Worm (Caenorhabditis elegans) whole organism, late embryonic: ENCODE measurements around the gene rab-6.1.

Experiments
- K02D7.2 ChIP-seq: sonication (generic microtip); optimal IDR thresholded peaks from 2 replicates; lab custom pipeline; 2017; ENCODE audit warnings: mild to moderate bottlenecking, missing genetic modification characterization, missing compliant biosample characterization
- ahr-1 ChIP-seq: sonication (generic microtip); optimal IDR thresholded peaks from 2 replicates; lab custom pipeline; 2016; ENCODE audit warnings: missing genetic modification characterization, missing compliant biosample characterization
- ceh-14 ChIP-seq: sonication (generic microtip); optimal IDR thresholded peaks from 2 replicates; lab custom pipeline; 2016; ENCODE audit warnings: missing genotype, missing genetic modification characterization, missing compliant biosample characterization
- ceh-19 ChIP-seq: fragments of 200-800 bp; sonication (Bioruptor generic); optimal IDR thresholded peaks from 2 replicates; lab custom pipeline; 2018; ENCODE audit warnings: mild to moderate bottlenecking, missing genetic modification characterization, missing compliant biosample characterization
- ceh-24 ChIP-seq: sonication (generic microtip); optimal IDR thresholded peaks from 2 replicates; lab custom pipeline; 2016; ENCODE audit warnings: mild to moderate bottlenecking, missing genetic modification characterization, missing compliant biosample characterization
- ceh-31 ChIP-seq: sonication (generic microtip); optimal IDR thresholded peaks from 2 replicates; lab custom pipeline; 2016; ENCODE audit warnings: missing genetic modification characterization, missing compliant biosample characterization
- ceh-34 ChIP-seq: sonication (generic microtip); optimal IDR thresholded peaks from 2 replicates; lab custom pipeline; 2016; ENCODE audit warnings: mild to moderate bottlenecking, missing genetic modification characterization, missing compliant biosample characterization
- ceh-45 ChIP-seq: fragments of 200-800 bp; sonication (Bioruptor generic); IDR thresholded peaks from 2 replicates; pipeline ENCODE4 v1.3.6; 2022; ENCODE audit warnings: missing genetic modification reagents, missing genetic modification characterization, missing compliant biosample characterization
- ceh-6 ChIP-seq: fragments of 200-800 bp; sonication (Bioruptor generic); optimal IDR thresholded peaks from 2 replicates; lab custom pipeline; 2018; ENCODE audit warnings: mild to moderate bottlenecking, missing genetic modification characterization, missing compliant biosample characterization
- ceh-9 ChIP-seq: sonication (generic microtip); optimal IDR thresholded peaks from 2 replicates; lab custom pipeline; 2016; ENCODE audit warnings: mild to moderate bottlenecking, missing genetic modification characterization, inconsistent platforms, missing compliant biosample characterization
- che-1 ChIP-seq: sonication (generic microtip); optimal IDR thresholded peaks from 2 replicates; lab custom pipeline; 2016; ENCODE audit warnings: mild to moderate bottlenecking, missing genetic modification characterization, missing compliant biosample characterization
- elt-2 ChIP-seq: sonication (generic microtip); optimal IDR thresholded peaks from 2 replicates; lab custom pipeline; 2016; ENCODE audit warnings: missing genetic modification reagents, missing genetic modification characterization, missing compliant biosample characterization
- elt-4 ChIP-seq: sonication (generic microtip); optimal IDR thresholded peaks from 2 replicates; lab custom pipeline; 2016; ENCODE audit warnings: missing genetic modification characterization, missing compliant biosample characterization
- ets-4 ChIP-seq: sonication (generic microtip); optimal IDR thresholded peaks from 2 replicates; lab custom pipeline; 2016; ENCODE audit warnings: missing genetic modification characterization, missing compliant biosample characterization
- fax-1 ChIP-seq: sonication (generic microtip); optimal IDR thresholded peaks from 2 replicates; lab custom pipeline; 2016; ENCODE audit warnings: missing genotype, missing genetic modification characterization, missing compliant biosample characterization
- hlh-30 ChIP-seq: sonication (generic microtip); optimal IDR thresholded peaks from 2 replicates; lab custom pipeline; 2017; ENCODE audit warnings: antibody characterized with exemption, missing genetic modification characterization, missing compliant biosample characterization; ENCODE audit not compliant: insufficient read depth
- hlh-6 ChIP-seq: sonication (generic microtip); optimal IDR thresholded peaks from 2 replicates; lab custom pipeline; 2016; ENCODE audit warnings: missing genotype, missing genetic modification characterization, missing compliant biosample characterization
- lim-6 ChIP-seq: sonication (generic microtip); optimal IDR thresholded peaks from 2 replicates; lab custom pipeline; 2016; ENCODE audit warnings: missing genetic modification characterization, missing compliant biosample characterization
- lin-11 ChIP-seq: fragments of 200-800 bp; sonication (Bioruptor generic); optimal IDR thresholded peaks from 2 replicates; lab custom pipeline; 2018; ENCODE audit warnings: mild to moderate bottlenecking, missing genetic modification characterization, missing compliant biosample characterization
- madf-2 ChIP-seq: sonication (generic microtip); optimal IDR thresholded peaks from 2 replicates; lab custom pipeline; 2017; ENCODE audit warnings: missing genetic modification characterization, missing compliant biosample characterization
- mec-3 ChIP-seq: sonication (generic microtip); optimal IDR thresholded peaks from 2 replicates; lab custom pipeline; 2016; ENCODE audit warnings: borderline replicate concordance, missing genetic modification characterization, missing compliant biosample characterization
- nfya-1 ChIP-seq: sonication (generic microtip); optimal IDR thresholded peaks from 2 replicates; lab custom pipeline; 2017; ENCODE audit warnings: missing genetic modification characterization, mild to moderate bottlenecking, missing compliant biosample characterization, antibody characterized with exemption, moderate library complexity
- npax-4 ChIP-seq: sonication (generic microtip); optimal IDR thresholded peaks from 2 replicates; lab custom pipeline; 2016; ENCODE audit warnings: missing genetic modification characterization, missing compliant biosample characterization
- odd-2 ChIP-seq: sonication (generic microtip); optimal IDR thresholded peaks from 2 replicates; lab custom pipeline; 2017; ENCODE audit warnings: antibody characterized with exemption, mild to moderate bottlenecking, missing genetic modification characterization, missing compliant biosample characterization
- pat-9 ChIP-seq: fragments of 200-800 bp; sonication (Bioruptor generic); optimal IDR thresholded peaks from 2 replicates; lab custom pipeline; 2018; ENCODE audit warnings: mild to moderate bottlenecking, missing genetic modification characterization, moderate library complexity, missing compliant biosample characterization
- ref-2 ChIP-seq: sonication (generic microtip); optimal IDR thresholded peaks from 2 replicates; lab custom pipeline; 2016; ENCODE audit warnings: missing genetic modification characterization, missing compliant biosample characterization
- sox-2 ChIP-seq: fragments of 200-800 bp; sonication (Bioruptor generic); IDR thresholded peaks from 2 replicates; pipeline ENCODE4 v1.3.6; 2022; ENCODE audit warnings: missing genetic modification reagents, missing genetic modification characterization, missing compliant biosample characterization
- sox-4 ChIP-seq: sonication (generic microtip); optimal IDR thresholded peaks from 2 replicates; lab custom pipeline; 2017; ENCODE audit warnings: mild to moderate bottlenecking, missing genetic modification characterization, inconsistent platforms, missing compliant biosample characterization
- tbx-2 ChIP-seq: sonication (generic microtip); optimal IDR thresholded peaks from 2 replicates; lab custom pipeline; 2016; ENCODE audit warnings: missing genetic modification characterization, missing compliant biosample characterization
- tbx-7 ChIP-seq: sonication (generic microtip); optimal IDR thresholded peaks from 2 replicates; lab custom pipeline; 2016; ENCODE audit warnings: missing genotype, missing genetic modification characterization, missing compliant biosample characterization
- unc-42 ChIP-seq: sonication (generic microtip); optimal IDR thresholded peaks from 2 replicates; lab custom pipeline; 2016; ENCODE audit warnings: missing genotype, missing genetic modification characterization, missing compliant biosample characterization
- unc-86 ChIP-seq: sonication (generic microtip); optimal IDR thresholded peaks from 2 replicates; lab custom pipeline; 2016; ENCODE audit warnings: missing genetic modification characterization, missing compliant biosample characterization
- zip-5 ChIP-seq: sonication (generic microtip); optimal IDR thresholded peaks from 2 replicates; lab custom pipeline; 2016; ENCODE audit warnings: missing genetic modification characterization, missing compliant biosample characterization

Gene rab-6.1

ce11 chrIII:8983135-8983534 is 22.6 kb downstream of the rab-6.1 start:
- TF ChIP-seq ceh-31 (tag; lab: Kevin White, UChicago) (no peak), che-1 (tag; lab: Kevin White, UChicago) (no peak), fax-1 (tag; lab: Kevin White, UChicago) (no peak), mec-3 (tag; lab: Kevin White, UChicago) (no peak)

- TF ChIP-seq ceh-14 (tag; lab: Kevin White, UChicago) (peak; percentile 1), npax-4 (tag; lab: Kevin White, UChicago) (no peak), pat-9 (tag; lab: Kevin White, UChicago) (no peak), ceh-31 (tag; lab: Kevin White, UChicago) (peak; percentile 61), ceh-34 (tag; lab: Kevin White, UChicago) (peak; percentile 75), tbx-2 (tag; lab: Kevin White, UChicago) (peak; percentile 17), ceh-19 (GFP tag; lab: Kevin White, UChicago) (peak; percentile 12), ceh-9 (tag; lab: Kevin White, UChicago) (no peak), unc-42 (tag; lab: Kevin White, UChicago) (peak; percentile 97), nfya-1 (peak; percentile 21)
These were observed 23.8 kb downstream of the rab-6.1 start, which contains the start of gene pde-2 for ce11 chrIII:8981847-8982479. TSS of gene pde-2 (minus strand) at chrIII:8981897.

DNA sequence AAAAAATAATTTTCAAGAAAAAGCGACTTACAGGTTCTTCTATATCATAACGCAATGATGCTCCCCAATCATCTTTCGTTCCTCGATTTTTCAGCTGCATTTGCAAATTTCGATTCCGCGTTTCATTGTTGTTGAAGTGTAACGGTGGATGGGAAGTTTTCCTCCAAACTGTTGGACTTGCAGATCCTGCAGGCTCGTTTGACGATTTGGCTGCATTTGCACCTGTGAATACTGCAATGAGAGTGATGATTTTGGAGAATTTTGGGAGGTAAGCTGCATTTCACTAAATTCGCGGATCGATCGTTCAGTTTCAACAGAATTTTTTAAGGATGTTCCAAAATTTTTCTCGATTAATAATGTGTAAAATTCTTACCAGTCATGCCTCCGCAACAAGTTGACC is 24.9 kb downstream of the rab-6.1 start:
- TF ChIP-seq ceh-24 = no peak
- no peak for TF ChIP-seq elt-2 (tag; lab: Kevin White, UChicago)
- TF ChIP-seq K02D7.2 (tag; lab: Kevin White, UChicago) = no peak
- no peak for TF ChIP-seq ets-4 (tag; lab: Kevin White, UChicago)
- no peak for TF ChIP-seq zip-5 (tag; lab: Kevin White, UChicago)
- TF ChIP-seq mec-3 (tag; lab: Kevin White, UChicago) = no peak
- TF ChIP-seq ceh-45 (GFP tag; lab: Robert Waterston, UW) = no peak
- no peak for TF ChIP-seq sox-4 (tag; lab: Kevin White, UChicago)
- no peak for TF ChIP-seq sox-2 (GFP tag; lab: Robert Waterston, UW)
- no peak for TF ChIP-seq odd-2

- TF ChIP-seq hlh-30 (tag; lab: Kevin White, UChicago) = no peak
- TF ChIP-seq odd-2 = no peak
- no peak for TF ChIP-seq lin-11
- no peak for TF ChIP-seq unc-86 (tag; lab: Kevin White, UChicago)
- no peak for TF ChIP-seq ahr-1
- TF ChIP-seq elt-4 = no peak
- no peak for TF ChIP-seq sox-2 (GFP tag; lab: Robert Waterston, UW)
- TF ChIP-seq ceh-6 (GFP tag; lab: Kevin White, UChicago) = no peak
- TF ChIP-seq lim-6 = no peak
- TF ChIP-seq mec-3 (tag; lab: Kevin White, UChicago) = no peak
- no peak for TF ChIP-seq hlh-6 (tag; lab: Kevin White, UChicago)
- TF ChIP-seq madf-2 = no peak
- TF ChIP-seq unc-42 (tag; lab: Kevin White, UChicago) = no peak
These were observed 27.0 kb downstream of the rab-6.1 start for ce11 chrIII:8978512-8979352.

DNA sequence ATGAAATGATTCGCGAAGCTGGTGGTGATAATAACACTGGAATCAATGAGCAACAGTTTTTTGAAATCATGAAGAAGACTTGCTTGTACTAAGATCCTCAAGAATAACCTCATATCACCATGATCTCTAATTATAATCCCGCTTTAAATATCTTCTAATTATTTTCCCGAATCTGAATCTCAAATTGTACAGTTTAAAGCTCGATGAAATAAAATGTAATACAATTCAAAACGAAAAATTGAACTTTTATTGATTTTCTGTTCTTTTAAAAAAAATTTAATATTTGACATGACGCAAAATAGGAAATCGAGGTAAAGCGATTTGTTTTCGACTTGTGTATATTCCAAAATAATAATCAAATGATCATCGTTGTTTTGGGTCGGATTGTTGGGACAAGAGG is 30.9 kb downstream of the rab-6.1 start:
- TF ChIP-seq ahr-1 (no peak), sox-4 (tag; lab: Kevin White, UChicago) (no peak), ref-2 (tag; lab: Kevin White, UChicago) (no peak), ceh-34 (tag; lab: Kevin White, UChicago) (no peak), elt-4 (no peak), ceh-14 (tag; lab: Kevin White, UChicago) (no peak), pat-9 (tag; lab: Kevin White, UChicago) (no peak), unc-42 (tag; lab: Kevin White, UChicago) (no peak), tbx-7 (no peak), unc-86 (tag; lab: Kevin White, UChicago) (no peak)
